Worm (Caenorhabditis elegans) whole organism, L4 larva: Measurements from ENCODE around the gene srw-57.

Experiments used
- F10B5.3 ChIP-seq: sonication (generic microtip); optimal IDR thresholded peaks from 2 replicates; lab custom pipeline; 2016; ENCODE audit warnings: mild to moderate bottlenecking, missing genetic modification characterization, missing compliant biosample characterization
- ZK546.5 ChIP-seq, 2 experiments: sonication (generic microtip); optimal IDR thresholded peaks; 2 replicates each; lab custom pipeline; 2017; ENCODE audit warnings: missing biosample characterization in 2 of 2, missing genetic modification characterization in 2 of 2
- ama-1 ChIP-seq: fragments of 150-350 bp; optimal IDR thresholded peaks from 2 replicates; lab custom pipeline; 2014; ENCODE audit warnings: inconsistent platforms, mixed read lengths
- attf-4 ChIP-seq: sonication (generic microtip); optimal IDR thresholded peaks from 3 replicates; lab custom pipeline; 2017; ENCODE audit warnings: missing biosample characterization, missing genetic modification characterization
- ceh-28 ChIP-seq: fragments of 150-350 bp; optimal IDR thresholded peaks from 2 replicates; lab custom pipeline; 2014; ENCODE audit warnings: missing biosample characterization, missing genetic modification reagents, missing genetic modification characterization
- daf-12 ChIP-seq: fragments of 150-350 bp; optimal IDR thresholded peaks from 2 replicates; lab custom pipeline; 2014; ENCODE audit warnings: missing biosample characterization, missing genetic modification reagents, missing genetic modification characterization
- daf-16 ChIP-seq, 3 experiments: sonication (generic microtip); optimal IDR thresholded peaks; 2 replicates each; lab custom pipeline; 2016 to 2017; ENCODE audit warnings: missing genetic modification characterization in 3 of 3, missing genetic modification reagents in 3 of 3, mild to moderate bottlenecking in 2 of 3, missing compliant biosample characterization in 2 of 3, missing biosample characterization in 1 of 3, moderate library complexity in 1 of 3
- nhr-76 ChIP-seq: fragments of 150-350 bp; optimal IDR thresholded peaks from 2 replicates; lab custom pipeline; 2014; ENCODE audit warnings: missing biosample characterization, missing genetic modification characterization
- pha-4 ChIP-seq, 2 experiments: fragments of 150-350 bp in 1 of 2; fragments of 200-800 bp in 1 of 2; sonication (Bioruptor generic) in 1 of 2; IDR thresholded peaks in 1 of 2; optimal IDR thresholded peaks in 1 of 2; 2 replicates each; pipeline versions ENCODE4 v1.3.6 to Lab custom; 2014 to 2022; ENCODE audit warnings: missing genetic modification characterization in 2 of 2, missing genetic modification reagents in 2 of 2, missing biosample characterization in 1 of 2, missing compliant biosample characterization in 1 of 2
- rbr-2 ChIP-seq: sonication (generic microtip); optimal IDR thresholded peaks from 2 replicates; lab custom pipeline; 2016; ENCODE audit warnings: missing genotype, missing genetic modification characterization, missing compliant biosample characterization
- spr-3 ChIP-seq: fragments of 200-800 bp; sonication (Bioruptor generic); optimal IDR thresholded peaks from 2 replicates; lab custom pipeline; 2018; ENCODE audit warnings: mild to moderate bottlenecking, missing genetic modification characterization, missing compliant biosample characterization
- unc-62 ChIP-seq, 3 experiments: fragments of 150-350 bp in 1 of 3; sonication (generic microtip); optimal IDR thresholded peaks in 2 of 3; peaks in 1 of 3; 1 replicate in 1 of 3; 2 replicates in 2 of 3; lab custom pipeline; 2014 to 2017; ENCODE audit warnings: missing biosample characterization in 3 of 3, missing genetic modification characterization in 3 of 3, missing genetic modification reagents in 3 of 3, missing genotype in 1 of 3
- zfp-2 ChIP-seq: sonication (generic microtip); optimal IDR thresholded peaks from 2 replicates; lab custom pipeline; 2016; ENCODE audit warnings: mild to moderate bottlenecking, missing genetic modification characterization, missing compliant biosample characterization
- zip-11 ChIP-seq: fragments of 200-800 bp; sonication (Bioruptor generic); IDR thresholded peaks from 2 replicates; pipeline ENCODE4 v1.3.6; 2022; ENCODE audit warnings: missing genetic modification characterization, missing compliant biosample characterization

DNA sequence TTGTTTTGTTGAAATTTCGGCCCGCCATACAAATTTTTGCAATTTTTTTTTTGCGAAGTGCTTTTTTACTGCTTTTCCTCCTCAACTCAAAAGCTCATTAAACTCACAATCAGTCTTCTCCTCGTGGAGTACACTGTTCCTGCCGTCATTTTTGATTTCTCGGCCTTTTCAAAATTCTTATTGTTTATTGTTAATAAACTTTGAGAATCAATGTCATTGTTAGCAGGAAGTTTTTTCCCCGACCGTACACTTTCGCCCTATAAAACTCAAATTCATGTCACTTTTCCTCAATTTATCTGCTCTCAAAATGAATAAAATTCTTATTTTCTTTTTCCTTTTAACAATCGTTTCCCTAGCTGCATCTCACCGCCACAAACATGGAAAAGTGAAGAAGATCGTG lies 21.0 kb upstream of the srw-57 start, which contains the start of gene clec-232:
- TF ChIP-seq zip-11 (GFP tag; lab: Robert Waterston, UW) (no peak), F10B5.3 (tag; lab: Kevin White, UChicago) (no peak), daf-16 (GFP tag; optimal IDR thresholded peaks at IDR 0.05; lab: Kevin White, UChicago) (no peak), daf-16 (tag; optimal IDR thresholded peaks at IDR 0.05; lab: Kevin White, UChicago) (no peak), nhr-76 (no peak), ama-1 (lab: Kevin White, UChicago) (no peak), daf-12 (tag; lab: Kevin White, UChicago) (no peak), spr-3 (GFP tag; lab: Kevin White, UChicago) (no peak), ceh-28 (tag; lab: Kevin White, UChicago) (no peak), unc-62 (GFP tag; optimal IDR thresholded peaks at IDR 0.05 in 1 of 2; lab: Kevin White, UChicago) (no peak), unc-62 (tag; optimal IDR thresholded peaks at IDR 0.05; lab: Kevin White, UChicago) (no peak), zfp-2 (tag; lab: Kevin White, UChicago) (no peak), rbr-2 (tag; lab: Kevin White, UChicago) (no peak), attf-4 (no peak), ZK546.5 (tag; optimal IDR thresholded peaks at IDR 0.05; lab: Kevin White, UChicago) (no peak), pha-4 (GFP tag; IDR thresholded peaks at IDR 0.05; lab: Robert Waterston, UW) (no peak), pha-4 (tag; optimal IDR thresholded peaks at IDR 0.05; lab: Kevin White, UChicago) (no peak)
